Fruit fly (Drosophila melanogaster) whole organism, adult: ENCODE results near the gene mei-218.
A peak's percentile ranks its signal among the peaks of the same experiment; 100 is the strongest.

Experiments used
- CG11617 ChIP-seq: fragments of 200-800 bp; sonication (Bioruptor generic); optimal IDR thresholded peaks from 2 replicates; lab custom pipeline; 2017; ENCODE audit warnings: mild to moderate bottlenecking, missing biosample characterization, missing genetic modification reagents, missing genetic modification characterization
- CG12768 ChIP-seq: fragments of 200-800 bp; sonication (Bioruptor generic); optimal IDR thresholded peaks from 2 replicates; lab custom pipeline; 2017; ENCODE audit warnings: missing biosample characterization, missing genetic modification characterization, mild to moderate bottlenecking, moderate library complexity, missing genetic modification reagents
- CG14711 ChIP-seq: fragments of 200-800 bp; sonication (Bioruptor generic); optimal IDR thresholded peaks from 2 replicates; lab custom pipeline; 2018; ENCODE audit warnings: missing biosample characterization, mild to moderate bottlenecking, missing genetic modification characterization, moderate library complexity
- CG1620 ChIP-seq: fragments of 200-800 bp; sonication (Bioruptor generic); optimal IDR thresholded peaks from 2 replicates; lab custom pipeline; 2016; ENCODE audit warnings: missing biosample characterization, missing genetic modification characterization
- CG33017 ChIP-seq: fragments of 200-800 bp; sonication (Bioruptor generic); optimal IDR thresholded peaks from 2 replicates; lab custom pipeline; 2018; ENCODE audit warnings: missing biosample characterization, mild to moderate bottlenecking, missing genetic modification characterization, moderate library complexity
- CG5204 ChIP-seq: fragments of 200-800 bp; sonication (Bioruptor generic); optimal IDR thresholded peaks from 2 replicates; lab custom pipeline; 2016; ENCODE audit warnings: missing biosample characterization, missing genetic modification characterization
- CG7045 ChIP-seq: fragments of 200-800 bp; sonication (Bioruptor generic); optimal IDR thresholded peaks from 2 replicates; lab custom pipeline; 2017; ENCODE audit warnings: missing biosample characterization, mild to moderate bottlenecking, missing genetic modification characterization
- CG7101 ChIP-seq: fragments of 200-800 bp; sonication (Bioruptor generic); optimal IDR thresholded peaks from 2 replicates; lab custom pipeline; 2018; ENCODE audit warnings: missing biosample characterization, mild to moderate bottlenecking, missing genetic modification characterization, moderate library complexity
- Clk ChIP-seq: fragments of 200-800 bp; sonication (Bioruptor generic); optimal IDR thresholded peaks from 2 replicates; lab custom pipeline; 2017; ENCODE audit warnings: missing biosample characterization, missing genetic modification characterization
- Crg-1 ChIP-seq: fragments of 200-800 bp; sonication (Bioruptor generic); optimal IDR thresholded peaks from 2 replicates; lab custom pipeline; 2016; ENCODE audit warnings: missing biosample characterization, missing genetic modification characterization
- Hr96 ChIP-seq: fragments of 200-800 bp; sonication (Bioruptor generic); optimal IDR thresholded peaks from 2 replicates; lab custom pipeline; 2016; ENCODE audit warnings: missing biosample characterization, missing genetic modification characterization
- Mnt ChIP-seq: fragments of 200-800 bp; sonication (Bioruptor generic); optimal IDR thresholded peaks from 2 replicates; lab custom pipeline; 2016; ENCODE audit warnings: missing biosample characterization, mild to moderate bottlenecking, missing genetic modification characterization
- bab1 ChIP-seq: fragments of 200-800 bp; sonication (Bioruptor generic); optimal IDR thresholded peaks from 3 replicates; lab custom pipeline; 2019; ENCODE audit warnings: missing biosample characterization, mild to moderate bottlenecking, missing genetic modification characterization, moderate library complexity
- cic ChIP-seq: fragments of 200-800 bp; sonication (Bioruptor generic); optimal IDR thresholded peaks from 2 replicates; lab custom pipeline; 2017; ENCODE audit warnings: missing biosample characterization, mild to moderate bottlenecking, missing genetic modification characterization, moderate library complexity
- cnc ChIP-seq, 2 experiments: fragments of >200 bp; optimal IDR thresholded peaks; 2 replicates each; lab custom pipeline; 2017
- kay ChIP-seq: fragments of 200-800 bp; sonication (Bioruptor generic); peaks from one replicate; lab custom pipeline; 2016; ENCODE audit warnings: missing biosample characterization, missing genetic modification characterization, borderline replicate concordance
- ovo ChIP-seq: fragments of 200-800 bp; sonication (Bioruptor generic); optimal IDR thresholded peaks from 2 replicates; lab custom pipeline; 2016; ENCODE audit warnings: missing biosample characterization, missing genetic modification characterization
- pad ChIP-seq: fragments of 200-800 bp; sonication (Bioruptor generic); optimal IDR thresholded peaks from 3 replicates; lab custom pipeline; 2017; ENCODE audit warnings: missing biosample characterization, missing genetic modification characterization, mild to moderate bottlenecking, moderate library complexity, missing genetic modification reagents
- tj ChIP-seq: fragments of 200-800 bp; sonication (Bioruptor generic); optimal IDR thresholded peaks from 3 replicates; lab custom pipeline; 2017; ENCODE audit warnings: missing biosample characterization, mild to moderate bottlenecking, missing genetic modification characterization, moderate library complexity
- toe ChIP-seq: fragments of 200-800 bp; sonication (Bioruptor generic); optimal IDR thresholded peaks from 2 replicates; lab custom pipeline; 2016; ENCODE audit warnings: missing biosample characterization, missing genetic modification characterization

Gene mei-218

dm6 chrX:17093431-17093830, 49.4 kb downstream of the mei-218 start:
- TF ChIP-seq cic (GFP tag; lab: Kevin White, UChicago) (no peak), CG33017 (tag; lab: Kevin White, UChicago) (no peak), cnc (optimal IDR thresholded peaks at IDR 0.05; lab: Kevin White, UChicago) (no peak), kay (GFP tag; lab: Kevin White, UChicago) (no peak), CG7101 (tag; lab: Kevin White, UChicago) (no peak), ovo (GFP tag; lab: Kevin White, UChicago) (no peak), CG12768 (GFP tag; lab: Kevin White, UChicago) (no peak), CG5204 (GFP tag; lab: Kevin White, UChicago) (no peak), tj (GFP tag; lab: Kevin White, UChicago) (no peak), CG7045 (GFP tag; lab: Kevin White, UChicago) (no peak), CG1620 (GFP tag; lab: Kevin White, UChicago) (no peak), Mnt (GFP tag; lab: Kevin White, UChicago) (no peak), Crg-1 (GFP tag; lab: Kevin White, UChicago) (no peak)

- no peak for TF ChIP-seq Crg-1 (GFP tag; lab: Kevin White, UChicago)
- no peak for TF ChIP-seq cic (GFP tag; lab: Kevin White, UChicago)
- peak; percentile 60 for TF ChIP-seq pad (GFP tag; lab: Kevin White, UChicago)
- TF ChIP-seq CG1620 (GFP tag; lab: Kevin White, UChicago): no peak
- no peak for TF ChIP-seq ovo (GFP tag; lab: Kevin White, UChicago)
- no peak for TF ChIP-seq CG5204 (GFP tag; lab: Kevin White, UChicago)
- TF ChIP-seq tj (GFP tag; lab: Kevin White, UChicago): peak; percentile 36
- peak; percentile 70 for TF ChIP-seq CG7101 (tag; lab: Kevin White, UChicago)
- peak; percentile 21 for TF ChIP-seq CG12768 (GFP tag; lab: Kevin White, UChicago)
- no peak for TF ChIP-seq Clk (GFP tag; lab: Kevin White, UChicago)
- no peak for TF ChIP-seq cnc (optimal IDR thresholded peaks at IDR 0.05; lab: Kevin White, UChicago)
- TF ChIP-seq Hr96: no peak
- peak; percentile 82 for TF ChIP-seq CG11617 (GFP tag; lab: Kevin White, UChicago)
- peak; percentile 63 for TF ChIP-seq CG33017 (tag; lab: Kevin White, UChicago)
- no peak for TF ChIP-seq toe
- peak; percentile 54 for TF ChIP-seq CG14711 (tag; lab: Kevin White, UChicago)
- TF ChIP-seq bab1 (GFP tag; lab: Kevin White, UChicago): peak; percentile 61
- TF ChIP-seq CG7045 (GFP tag; lab: Kevin White, UChicago): peak; percentile 32
Measured at dm6 chrX:17091062-17091904, 51.5 kb downstream of the mei-218 start, which contains the start of the genes CG16700 and CG4991. Gene CG16700 (plus strand): TSS chrX:17091854. Gene CG4991 (plus strand): TSS chrX:17091854.

dm6 chrX:17090585-17090984, 52.2 kb downstream of the mei-218 start:
- TF ChIP-seq Hr96 (no peak), toe (no peak), cnc (optimal IDR thresholded peaks at IDR 0.05; lab: Kevin White, UChicago) (no peak), ovo (GFP tag; lab: Kevin White, UChicago) (no peak), CG7101 (tag; lab: Kevin White, UChicago) (no peak), CG33017 (tag; lab: Kevin White, UChicago) (no peak), CG5204 (GFP tag; lab: Kevin White, UChicago) (no peak), pad (GFP tag; lab: Kevin White, UChicago) (no peak), Clk (GFP tag; lab: Kevin White, UChicago) (no peak), CG7045 (GFP tag; lab: Kevin White, UChicago) (no peak), Crg-1 (GFP tag; lab: Kevin White, UChicago) (no peak), kay (GFP tag; lab: Kevin White, UChicago) (no peak), CG11617 (GFP tag; lab: Kevin White, UChicago) (no peak), CG12768 (GFP tag; lab: Kevin White, UChicago) (no peak), CG14711 (tag; lab: Kevin White, UChicago) (no peak), tj (GFP tag; lab: Kevin White, UChicago) (no peak), Mnt (GFP tag; lab: Kevin White, UChicago) (no peak)

- TF ChIP-seq Hr96: no peak
- no peak for TF ChIP-seq CG14711 (tag; lab: Kevin White, UChicago)
- no peak for TF ChIP-seq Crg-1 (GFP tag; lab: Kevin White, UChicago)
- TF ChIP-seq CG7045 (GFP tag; lab: Kevin White, UChicago): no peak
Measured at dm6 chrX:17087575-17087974, 55.2 kb downstream of the mei-218 start, which contains the start of gene CG8945. Gene CG8945 (minus strand): TSS chrX:17087675.
